Worm (Caenorhabditis elegans) whole organism, L4 larva: ENCODE measurements around the gene F22F1.2.

Experiments used
- F10B5.3 ChIP-seq: sonication (generic microtip); optimal IDR thresholded peaks from 2 replicates; lab custom pipeline; 2016; ENCODE audit warnings: mild to moderate bottlenecking, missing genetic modification characterization, missing compliant biosample characterization
- F37D6.2 ChIP-seq: sonication (generic microtip); optimal IDR thresholded peaks from 2 replicates; lab custom pipeline; 2016; ENCODE audit warnings: mild to moderate bottlenecking, missing genetic modification characterization, missing compliant biosample characterization
- F49E8.2 ChIP-seq: sonication (generic microtip); optimal IDR thresholded peaks from 2 replicates; lab custom pipeline; 2016; ENCODE audit warnings: missing compliant biosample characterization, mild to moderate bottlenecking, missing genetic modification characterization, borderline replicate concordance
- R02D3.7 ChIP-seq: fragments of 150-350 bp; sonication (generic microtip); optimal IDR thresholded peaks from 3 replicates; lab custom pipeline; 2014; ENCODE audit warnings: missing biosample characterization, missing genetic modification characterization
- T20F7.1 ChIP-seq: fragments of 200-800 bp; sonication (Bioruptor generic); optimal IDR thresholded peaks from 2 replicates; lab custom pipeline; 2018; ENCODE audit warnings: mild to moderate bottlenecking, missing genetic modification characterization, missing compliant biosample characterization
- T26A8.4 ChIP-seq: fragments of 200-800 bp; sonication (Bioruptor generic); IDR thresholded peaks from 2 replicates; pipeline ENCODE4 v1.3.6; 2022; ENCODE audit warnings: missing genetic modification characterization, missing compliant biosample characterization
- Y48G9A.11 ChIP-seq: fragments of 200-800 bp; sonication (Bioruptor generic); IDR thresholded peaks from 2 replicates; pipeline ENCODE4 v1.3.6; 2022; ENCODE audit warnings: missing genetic modification reagents, missing genetic modification characterization, missing compliant biosample characterization
- Y75B8A.6 ChIP-seq: fragments of 200-800 bp; sonication (Bioruptor generic); IDR thresholded peaks from 2 replicates; pipeline ENCODE4 v1.3.6; 2022; ENCODE audit warnings: missing genetic modification reagents, missing genetic modification characterization, missing compliant biosample characterization
- ZK337.2 ChIP-seq: fragments of 200-800 bp; sonication (Bioruptor generic); IDR thresholded peaks from 2 replicates; pipeline ENCODE4 v1.3.6; 2022; ENCODE audit warnings: missing genetic modification reagents, missing genetic modification characterization, missing compliant biosample characterization
- aha-1 ChIP-seq: fragments of 150-350 bp; peaks from one replicate; lab custom pipeline; 2014; ENCODE audit warnings: missing biosample characterization, missing genetic modification characterization
- aly-2 ChIP-seq: sonication (generic microtip); optimal IDR thresholded peaks from 2 replicates; lab custom pipeline; 2018; ENCODE audit warnings: missing biosample characterization, missing genetic modification characterization
- ceh-82 ChIP-seq: sonication (generic microtip); optimal IDR thresholded peaks from 2 replicates; lab custom pipeline; 2017; ENCODE audit warnings: missing biosample characterization, missing genetic modification characterization
- dmd-6 ChIP-seq: fragments of 200-800 bp; sonication (Bioruptor generic); IDR thresholded peaks from 2 replicates; pipeline ENCODE4 v1.3.6; 2022; ENCODE audit warnings: missing genetic modification reagents, missing genetic modification characterization, missing compliant biosample characterization
- dmd-8 ChIP-seq: fragments of 200-800 bp; sonication (Bioruptor generic); IDR thresholded peaks from 2 replicates; pipeline ENCODE4 v1.3.6; 2022; ENCODE audit warnings: missing genetic modification characterization, missing compliant biosample characterization
- dpl-1 ChIP-seq: fragments of 150-350 bp; optimal IDR thresholded peaks from 2 replicates; lab custom pipeline; 2014; ENCODE audit warnings: missing biosample characterization, missing genetic modification reagents, missing genetic modification characterization
- duxl-1 ChIP-seq: sonication (generic microtip); optimal IDR thresholded peaks from 2 replicates; lab custom pipeline; 2016; ENCODE audit warnings: mild to moderate bottlenecking, missing genetic modification characterization, moderate library complexity, missing compliant biosample characterization; ENCODE audit not compliant: poor library complexity
- egl-27 ChIP-seq: sonication (generic microtip); optimal IDR thresholded peaks from 3 replicates; lab custom pipeline; 2017; ENCODE audit warnings: missing biosample characterization, missing genetic modification reagents, missing genetic modification characterization
- egl-43 ChIP-seq: fragments of 200-800 bp; sonication (Bioruptor generic); IDR thresholded peaks from 2 replicates; pipeline ENCODE4 v1.3.6; 2022; ENCODE audit warnings: missing genetic modification reagents, missing genetic modification characterization, missing compliant biosample characterization
- fkh-10 ChIP-seq: fragments of 150-350 bp; optimal IDR thresholded peaks from 2 replicates; lab custom pipeline; 2014; ENCODE audit warnings: missing biosample characterization, missing genetic modification reagents, missing genetic modification characterization
- gei-8 ChIP-seq: fragments of 200-800 bp; sonication (Bioruptor generic); optimal IDR thresholded peaks from 2 replicates; lab custom pipeline; 2018; ENCODE audit warnings: mild to moderate bottlenecking, missing genetic modification characterization, missing compliant biosample characterization
- hlh-11 ChIP-seq: fragments of 200-800 bp; sonication (Bioruptor generic); optimal IDR thresholded peaks from 2 replicates; lab custom pipeline; 2018; ENCODE audit warnings: mild to moderate bottlenecking, missing genetic modification characterization, missing compliant biosample characterization
- jun-1 ChIP-seq: fragments of 150-350 bp; optimal IDR thresholded peaks from 2 replicates; lab custom pipeline; 2014; ENCODE audit warnings: missing biosample characterization, missing genetic modification reagents, missing genetic modification characterization
- lim-7 ChIP-seq: fragments of 200-800 bp; sonication (Bioruptor generic); IDR thresholded peaks from 2 replicates; pipeline ENCODE4 v1.3.6; 2022; ENCODE audit warnings: missing genetic modification characterization, missing compliant biosample characterization
- lin-13 ChIP-seq: fragments of 150-350 bp; optimal IDR thresholded peaks from 2 replicates; lab custom pipeline; 2014; ENCODE audit warnings: missing biosample characterization, missing genetic modification reagents, missing genetic modification characterization
- lin-15B ChIP-seq: fragments of 150-350 bp; sonication (generic microtip); optimal IDR thresholded peaks from 3 replicates; lab custom pipeline; 2014; ENCODE audit warnings: missing biosample characterization, missing genetic modification characterization
- lin-29 ChIP-seq: fragments of 200-800 bp; sonication (Bioruptor generic); IDR thresholded peaks from 2 replicates; pipeline ENCODE4 v1.3.6; 2022; ENCODE audit warnings: missing genetic modification reagents, missing genetic modification characterization, missing compliant biosample characterization
- lin-38 ChIP-seq: fragments of 200-800 bp; sonication (Bioruptor generic); IDR thresholded peaks from 2 replicates; pipeline ENCODE4 v1.3.6; 2022; ENCODE audit warnings: missing genetic modification reagents, missing genetic modification characterization, missing compliant biosample characterization
- lin-39 ChIP-seq: fragments of 150-350 bp; optimal IDR thresholded peaks from 2 replicates; lab custom pipeline; 2014; ENCODE audit warnings: missing biosample characterization, missing genetic modification reagents, missing genetic modification characterization
- lir-3 ChIP-seq: sonication (generic microtip); optimal IDR thresholded peaks from 2 replicates; lab custom pipeline; 2016; ENCODE audit warnings: mild to moderate bottlenecking, missing genetic modification characterization, missing compliant biosample characterization
- madf-5 ChIP-seq, 2 experiments: fragments of 200-800 bp; sonication (Bioruptor generic); IDR thresholded peaks; 2 replicates each; pipeline ENCODE4 v1.3.6; 2022; ENCODE audit warnings: missing compliant biosample characterization in 2 of 2, missing genetic modification characterization in 2 of 2
- madf-9 ChIP-seq: fragments of 200-800 bp; sonication (Bioruptor generic); conservative IDR thresholded peaks from 2 replicates; pipeline ENCODE4 v1.3.6; 2022; ENCODE audit warnings: missing genetic modification reagents, missing genetic modification characterization, missing compliant biosample characterization
- mdt-29 ChIP-seq: fragments of 200-800 bp; sonication (Bioruptor generic); IDR thresholded peaks from 2 replicates; pipeline ENCODE4 v1.3.6; 2022; ENCODE audit warnings: missing genetic modification reagents, missing genetic modification characterization, missing compliant biosample characterization
- mep-1 ChIP-seq: fragments of 150-350 bp; sonication (generic microtip); optimal IDR thresholded peaks from 3 replicates; lab custom pipeline; 2014; ENCODE audit warnings: missing biosample characterization, missing genetic modification characterization
- mes-2 ChIP-seq: sonication (generic microtip); optimal IDR thresholded peaks from 2 replicates; lab custom pipeline; 2016; ENCODE audit warnings: missing genotype, mild to moderate bottlenecking, missing genetic modification characterization, missing compliant biosample characterization; ENCODE audit not compliant: poor library complexity, severe bottlenecking
- mxl-2 ChIP-seq: fragments of 200-800 bp; sonication (Bioruptor generic); conservative IDR thresholded peaks from 2 replicates; pipeline ENCODE4 v1.3.6; 2022; ENCODE audit warnings: missing genetic modification reagents, missing genetic modification characterization, missing compliant biosample characterization
- nhr-10 ChIP-seq: fragments of 150-350 bp; optimal IDR thresholded peaks from 2 replicates; lab custom pipeline; 2014; ENCODE audit warnings: missing biosample characterization, missing genetic modification characterization
- nhr-102 ChIP-seq: sonication (generic microtip); optimal IDR thresholded peaks from 2 replicates; lab custom pipeline; 2016; ENCODE audit warnings: mild to moderate bottlenecking, missing genetic modification characterization, moderate library complexity, missing compliant biosample characterization
- nhr-28 ChIP-seq: fragments of 150-350 bp; optimal IDR thresholded peaks from 2 replicates; lab custom pipeline; 2014; ENCODE audit warnings: missing biosample characterization, missing genetic modification characterization
- nhr-41 ChIP-seq: fragments of 200-800 bp; sonication (Bioruptor generic); IDR thresholded peaks from 2 replicates; pipeline ENCODE4 v1.3.6; 2022; ENCODE audit warnings: missing genetic modification reagents, missing genetic modification characterization, missing compliant biosample characterization
- nhr-42 ChIP-seq: fragments of 200-800 bp; sonication (Bioruptor generic); IDR thresholded peaks from 2 replicates; pipeline ENCODE4 v1.3.6; 2022; ENCODE audit warnings: missing genetic modification characterization, missing compliant biosample characterization
- nhr-77 ChIP-seq: fragments of 150-350 bp; optimal IDR thresholded peaks from 2 replicates; lab custom pipeline; 2014; ENCODE audit warnings: missing biosample characterization, missing genetic modification characterization
- pha-4 ChIP-seq, 2 experiments: fragments of 150-350 bp in 1 of 2; fragments of 200-800 bp in 1 of 2; sonication (Bioruptor generic) in 1 of 2; IDR thresholded peaks in 1 of 2; optimal IDR thresholded peaks in 1 of 2; 2 replicates each; pipeline versions ENCODE4 v1.3.6 to Lab custom; 2014 to 2022; ENCODE audit warnings: missing genetic modification characterization in 2 of 2, missing genetic modification reagents in 2 of 2, missing biosample characterization in 1 of 2, missing compliant biosample characterization in 1 of 2
- pqm-1 ChIP-seq: sonication (generic microtip); optimal IDR thresholded peaks from 2 replicates; lab custom pipeline; 2017; ENCODE audit warnings: missing biosample characterization, missing genetic modification characterization
- rbr-2 ChIP-seq: sonication (generic microtip); optimal IDR thresholded peaks from 2 replicates; lab custom pipeline; 2016; ENCODE audit warnings: missing genotype, missing genetic modification characterization, missing compliant biosample characterization
- set-16 ChIP-seq: fragments of 200-800 bp; sonication (Bioruptor generic); IDR thresholded peaks from 2 replicates; pipeline ENCODE4 v1.3.6; 2022; ENCODE audit warnings: missing genetic modification reagents, missing genetic modification characterization, missing compliant biosample characterization
- snpc-1.2 ChIP-seq: fragments of 200-800 bp; sonication (Bioruptor generic); IDR thresholded peaks from 2 replicates; pipeline ENCODE4 v1.3.6; 2022; ENCODE audit warnings: missing genetic modification reagents, missing genetic modification characterization, missing compliant biosample characterization
- tra-1 ChIP-seq: fragments of 200-800 bp; sonication (Bioruptor generic); IDR thresholded peaks from 2 replicates; pipeline ENCODE4 v1.3.6; 2022; ENCODE audit warnings: missing genetic modification reagents, missing genetic modification characterization, missing compliant biosample characterization
- zip-11 ChIP-seq: fragments of 200-800 bp; sonication (Bioruptor generic); IDR thresholded peaks from 2 replicates; pipeline ENCODE4 v1.3.6; 2022; ENCODE audit warnings: missing genetic modification characterization, missing compliant biosample characterization

F22F1.2 gene

DNA sequence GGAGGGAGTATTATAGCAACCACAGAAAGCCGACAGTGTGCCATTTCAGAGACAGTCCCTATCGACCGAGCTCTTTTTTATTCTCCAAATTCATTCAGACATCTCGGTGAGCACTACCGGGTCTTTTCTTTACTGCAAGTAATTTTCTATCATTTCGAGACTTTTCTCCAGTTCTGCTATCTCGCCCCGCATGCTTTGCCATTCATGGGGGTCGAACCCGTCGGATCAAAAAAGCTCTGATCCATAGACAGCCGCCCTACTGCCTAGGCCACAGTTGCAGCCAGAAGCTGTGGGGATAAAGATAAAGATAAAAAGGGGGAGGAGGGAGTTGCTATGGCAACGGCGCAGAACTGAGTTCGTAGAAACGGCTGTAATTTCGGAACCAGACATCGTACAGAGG lies 888 bp upstream of the F22F1.2 start:
- TF ChIP-seq nhr-42, result no peak
- TF ChIP-seq nhr-28 (tag; lab: Kevin White, UChicago), result no peak
- TF ChIP-seq T26A8.4, result no peak
- TF ChIP-seq lim-7 (GFP tag; lab: Robert Waterston, UW), result 0 out of 2 replicates have a peak, but pooled peaks have one; percentile 33
- TF ChIP-seq mes-2 (tag; lab: Kevin White, UChicago), result no peak
- no peak for TF ChIP-seq Y75B8A.6 (GFP tag; lab: Robert Waterston, UW)
- peak; percentile 37; the same call in 1 of the 2 replicates for TF ChIP-seq set-16 (GFP tag; lab: Robert Waterston, UW)
- TF ChIP-seq pha-4 (GFP tag; IDR thresholded peaks at IDR 0.05; lab: Robert Waterston, UW), result peak; percentile 43; the same call in 1 of the 2 replicates
- no peak for TF ChIP-seq pha-4 (tag; optimal IDR thresholded peaks at IDR 0.05; lab: Kevin White, UChicago)
- TF ChIP-seq mep-1 (tag; lab: Kevin White, UChicago), result no peak
- TF ChIP-seq aha-1 (tag; lab: Kevin White, UChicago), result peak; percentile 41
- peak; percentile 18 for TF ChIP-seq F49E8.2
- TF ChIP-seq snpc-1.2 (GFP tag; lab: Robert Waterston, UW), result peak; percentile 64; the same call in 1 of the 2 replicates
- peak; percentile 74 for TF ChIP-seq egl-43 (GFP tag; lab: Robert Waterston, UW)
- TF ChIP-seq tra-1 (GFP tag; lab: Robert Waterston, UW), result 0 out of 2 replicates have a peak, but pooled peaks have one; percentile 22
- no peak for TF ChIP-seq zip-11
- no peak for TF ChIP-seq hlh-11 (tag; lab: Kevin White, UChicago)
- TF ChIP-seq lir-3 (tag; lab: Kevin White, UChicago), result peak; percentile 38
- TF ChIP-seq lin-38 (GFP tag; lab: Robert Waterston, UW), result 0 out of 2 replicates have a peak, but pooled peaks have one; percentile 39
- TF ChIP-seq, all 104 proteins: peak for 10

DNA sequence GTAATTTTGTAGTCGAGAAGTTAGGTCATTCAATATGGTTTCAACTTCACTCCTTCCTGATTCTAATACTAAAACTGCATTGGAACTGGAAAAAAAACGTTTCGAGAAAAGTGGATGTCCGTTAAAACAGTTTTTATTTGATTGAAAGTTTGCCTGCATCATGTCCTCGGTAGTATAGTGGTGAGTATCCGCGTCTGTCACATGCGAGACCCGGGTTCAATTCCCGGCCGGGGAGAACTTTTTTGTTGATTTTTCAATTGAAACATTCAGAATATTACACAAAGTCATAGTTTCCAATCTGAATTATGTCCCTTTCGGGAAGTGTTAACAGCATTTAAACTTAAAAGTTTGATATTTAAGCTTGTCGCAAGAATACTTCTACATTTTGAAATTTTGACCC lies 1.5 kb downstream of the F22F1.2 start:
- no peak for TF ChIP-seq fkh-10 (GFP tag; lab: Kevin White, UChicago)
- no peak for TF ChIP-seq mxl-2 (GFP tag; lab: Robert Waterston, UW)
- no peak for TF ChIP-seq lin-39
- TF ChIP-seq ZK337.2, result no peak
- no peak for TF ChIP-seq T26A8.4
- TF ChIP-seq lin-13 (GFP tag; lab: Kevin White, UChicago), result no peak
- TF ChIP-seq dpl-1 (GFP tag; lab: Kevin White, UChicago), result no peak
- TF ChIP-seq pha-4 (GFP tag; IDR thresholded peaks at IDR 0.05; lab: Robert Waterston, UW), result peak; percentile 23; the same call in 1 of the 2 replicates
- no peak for TF ChIP-seq pha-4 (tag; optimal IDR thresholded peaks at IDR 0.05; lab: Kevin White, UChicago)
- TF ChIP-seq Y75B8A.6 (GFP tag; lab: Robert Waterston, UW), result no peak
- TF ChIP-seq nhr-10, result no peak
- peak; percentile 74 for TF ChIP-seq snpc-1.2 (GFP tag; lab: Robert Waterston, UW)
- no peak for TF ChIP-seq dmd-8 (GFP tag; lab: Robert Waterston, UW)
- TF ChIP-seq set-16 (GFP tag; lab: Robert Waterston, UW), result no peak
- TF ChIP-seq nhr-102 (tag; lab: Kevin White, UChicago), result no peak
- TF ChIP-seq lin-15B (tag; lab: Kevin White, UChicago), result no peak
- TF ChIP-seq madf-9 (GFP tag; lab: Robert Waterston, UW), result 0 out of 2 replicates have a peak, but pooled peaks have one; percentile 15
- no peak for TF ChIP-seq pqm-1 (tag; lab: Kevin White, UChicago)
- TF ChIP-seq nhr-28 (tag; lab: Kevin White, UChicago), result no peak
- no peak for TF ChIP-seq jun-1
- no peak for TF ChIP-seq F37D6.2
- no peak; the same call in none of the 2 replicates for TF ChIP-seq dmd-6 (GFP tag; lab: Robert Waterston, UW)
- no peak for TF ChIP-seq duxl-1
- TF ChIP-seq lin-29, result no peak
- TF ChIP-seq nhr-42, result no peak
- TF ChIP-seq nhr-41 (GFP tag; lab: Robert Waterston, UW), result no peak
- no peak for TF ChIP-seq tra-1 (GFP tag; lab: Robert Waterston, UW)
- no peak for TF ChIP-seq rbr-2 (tag; lab: Kevin White, UChicago)
- no peak for TF ChIP-seq nhr-77
- no peak for TF ChIP-seq gei-8 (GFP tag; lab: Kevin White, UChicago)
- no peak for TF ChIP-seq F10B5.3 (tag; lab: Kevin White, UChicago)
- no peak for TF ChIP-seq egl-27
- TF ChIP-seq madf-5 (GFP tag; IDR thresholded peaks at IDR 0.05; lab: Robert Waterston, UW), result 0 out of 4 replicates have a peak, but pooled peaks of 1 of the 2 experiments have one; percentile 31
- TF ChIP-seq T20F7.1 (GFP tag; lab: Kevin White, UChicago), result no peak
- no peak for TF ChIP-seq mdt-29 (GFP tag; lab: Robert Waterston, UW)
- peak; percentile 44; the same call in 1 of the 2 replicates for TF ChIP-seq Y48G9A.11 (GFP tag; lab: Robert Waterston, UW)
- TF ChIP-seq R02D3.7 (tag; lab: Kevin White, UChicago), result no peak
- TF ChIP-seq ceh-82 (tag; lab: Kevin White, UChicago), result no peak
- TF ChIP-seq aly-2 (tag; lab: Kevin White, UChicago), result no peak
